Worm (Caenorhabditis elegans): ENCODE measurements around the gene fkh-9.
A peak's percentile ranks its signal among the peaks of the same experiment; 100 is the strongest.

fkh-9 gene

DNA sequence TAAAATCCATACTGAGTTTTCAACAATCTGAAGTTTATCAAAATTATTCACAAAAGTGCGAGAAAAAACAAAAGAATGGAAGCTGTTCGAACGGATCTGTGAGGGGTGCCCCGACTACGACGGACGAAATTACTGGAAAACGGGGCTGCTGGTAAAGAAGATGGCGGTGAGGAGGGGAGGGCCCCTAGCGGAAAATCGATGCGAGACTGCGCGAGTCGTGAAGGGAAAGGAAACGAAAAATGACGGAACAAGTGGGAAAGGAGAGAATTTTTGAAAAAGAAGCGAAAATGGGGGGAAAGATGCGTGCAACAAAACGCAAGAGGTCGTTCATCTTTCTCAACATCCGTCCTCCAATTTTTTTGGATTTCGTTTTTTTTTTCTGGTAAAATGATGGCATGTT is 24.0 kb downstream of the fkh-9 start:
- TF ChIP-seq nhr-77 (tag; optimal IDR thresholded peaks at IDR 0.05) (no peak), snpc-4 (tag; optimal IDR thresholded peaks at IDR 0.05) (no peak), mab-5 (tag; optimal IDR thresholded peaks at IDR 0.05) (peak; percentile 19), nhr-129 (tag; optimal IDR thresholded peaks at IDR 0.05) (peak; percentile 7), C34F6.9 (tag; optimal IDR thresholded peaks at IDR 0.05) (peak; percentile 25), ztf-1 (GFP tag; conservative IDR thresholded peaks at IDR 0.05) (no peak), gmeb-1 (tag; optimal IDR thresholded peaks at IDR 0.05) (no peak), dmd-4 (tag; optimal IDR thresholded peaks at IDR 0.05) (no peak), blmp-1 (tag; optimal IDR thresholded peaks at IDR 0.05; ENCODE audit: insufficient read depth) (no peak), unc-55 (GFP tag; optimal IDR thresholded peaks at IDR 0.05) (peak; percentile 31), lin-13 (GFP tag; optimal IDR thresholded peaks at IDR 0.05) (no peak)

DNA sequence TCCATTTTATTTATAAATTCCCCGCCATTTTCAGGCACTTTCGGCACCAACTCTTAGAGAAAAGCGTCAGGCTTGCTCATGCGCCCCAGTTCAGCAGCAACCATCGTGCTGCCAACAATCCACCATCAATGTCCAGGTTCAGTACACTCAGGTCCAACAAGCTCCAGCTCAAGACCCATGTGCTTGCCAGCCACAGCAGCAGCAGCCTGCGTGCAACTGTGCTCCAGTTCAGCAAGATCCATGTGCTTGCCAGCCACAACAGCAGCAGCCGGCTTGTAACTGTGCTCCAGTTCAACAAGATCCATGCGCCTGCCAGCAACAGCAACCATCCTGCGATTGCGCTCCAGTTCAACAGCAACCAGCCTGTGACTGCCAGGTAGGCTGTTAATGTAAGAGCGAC is 28.5 kb downstream of the fkh-9 start:
- TF ChIP-seq F13H6.1 (tag; optimal IDR thresholded peaks at IDR 0.05) (no peak), C34F6.9 (tag; optimal IDR thresholded peaks at IDR 0.05) (no peak), nhr-21 (tag; optimal IDR thresholded peaks at IDR 0.05) (no peak), nhr-237 (tag; optimal IDR thresholded peaks at IDR 0.05) (no peak), nhr-10 (tag; optimal IDR thresholded peaks at IDR 0.05) (no peak), unc-62 (GFP tag; optimal IDR thresholded peaks at IDR 0.05) (no peak), nhr-23 (tag; optimal IDR thresholded peaks at IDR 0.05) (no peak)

DNA sequence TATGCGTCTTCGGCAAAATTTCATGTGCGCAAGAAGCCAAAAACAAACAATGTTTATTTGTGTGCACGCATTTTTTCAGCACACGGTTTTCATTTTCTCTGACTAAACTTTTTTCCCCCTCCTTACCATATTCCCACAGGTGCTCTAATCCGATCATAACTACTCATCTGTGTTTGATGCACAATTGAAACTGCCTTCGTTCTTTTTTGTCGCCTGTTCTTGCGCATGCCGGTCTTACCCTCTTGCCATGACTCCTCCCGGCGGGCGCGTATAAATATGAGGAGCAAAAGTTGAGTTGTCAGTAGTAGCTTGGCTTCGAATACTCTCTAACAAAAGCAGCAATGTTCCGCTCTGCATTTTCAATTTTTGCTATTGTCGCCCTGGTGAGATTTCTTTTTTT is 28.9 kb downstream of the fkh-9 start, which contains the start of gene abu-10:
TSS of gene abu-10 (plus strand) at position 301 of the 400 bp plus-strand sequence.
- TF ChIP-seq unc-55 (GFP tag; optimal IDR thresholded peaks at IDR 0.05) (no peak), lin-13 (GFP tag; optimal IDR thresholded peaks at IDR 0.05) (no peak), crh-2 (tag; optimal IDR thresholded peaks at IDR 0.05) (no peak), ceh-82 (tag; optimal IDR thresholded peaks at IDR 0.05) (no peak), snpc-4 (tag; optimal IDR thresholded peaks at IDR 0.05) (no peak), unc-39 (tag; optimal IDR thresholded peaks at IDR 0.05) (no peak), mab-5 (tag; optimal IDR thresholded peaks at IDR 0.05) (no peak), nhr-6 (tag; optimal IDR thresholded peaks at IDR 0.05) (no peak), elt-1 (tag; optimal IDR thresholded peaks at IDR 0.05) (no peak), mdl-1 (tag; optimal IDR thresholded peaks at IDR 0.05) (no peak), alr-1 (tag; optimal IDR thresholded peaks at IDR 0.05) (no peak), dmd-4 (tag; optimal IDR thresholded peaks at IDR 0.05) (no peak), ztf-1 (GFP tag; conservative IDR thresholded peaks at IDR 0.05) (no peak), egl-27 (tag; optimal IDR thresholded peaks at IDR 0.05) (no peak), nhr-11 (tag; optimal IDR thresholded peaks at IDR 0.05) (no peak), R02D3.7 (tag; optimal IDR thresholded peaks at IDR 0.05) (no peak), fos-1 (tag; optimal IDR thresholded peaks at IDR 0.05) (no peak), F13H6.1 (tag; optimal IDR thresholded peaks at IDR 0.05) (no peak), skn-1 (tag; optimal IDR thresholded peaks at IDR 0.05) (no peak)

DNA sequence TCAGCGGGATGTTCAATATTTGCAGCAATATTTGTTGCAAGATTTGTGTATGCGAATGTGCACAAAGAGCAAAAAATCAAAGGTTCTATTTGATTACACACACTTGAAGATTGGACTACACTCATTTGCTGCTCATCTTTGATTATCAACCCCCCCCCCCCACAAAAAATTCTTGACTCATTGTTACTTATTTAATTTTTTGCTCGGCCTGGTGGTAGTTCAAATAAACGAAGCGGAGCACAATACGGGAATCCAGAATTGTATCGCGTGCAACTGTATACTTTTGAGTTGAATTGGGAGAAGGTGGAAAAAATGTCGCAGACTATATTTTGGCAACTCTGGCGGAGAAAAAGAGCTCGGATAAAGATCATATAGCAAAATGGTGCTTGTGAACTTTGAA is 31.1 kb downstream of the fkh-9 start, which contains the start of gene F35A5.5:
TSS of gene F35A5.5 (minus strand) at position 101 of the 400 bp plus-strand sequence.
- no peak for TF ChIP-seq ceh-16 (tag; optimal IDR thresholded peaks at IDR 0.05)
- TF ChIP-seq nhr-11 (tag; optimal IDR thresholded peaks at IDR 0.05), result no peak
- no peak for TF ChIP-seq sem-4 (tag; optimal IDR thresholded peaks at IDR 0.05)
- no peak for TF ChIP-seq unc-39 (tag; optimal IDR thresholded peaks at IDR 0.05)
- no peak for TF ChIP-seq unc-62 (GFP tag; optimal IDR thresholded peaks at IDR 0.05)
- no peak for TF ChIP-seq lin-13 (GFP tag; optimal IDR thresholded peaks at IDR 0.05)
- TF ChIP-seq nhr-12 (tag; optimal IDR thresholded peaks at IDR 0.05), result no peak
- no peak for TF ChIP-seq mdl-1 (tag; optimal IDR thresholded peaks at IDR 0.05)
- TF ChIP-seq elt-3 (tag; optimal IDR thresholded peaks at IDR 0.05), result no peak
- TF ChIP-seq lin-11 (tag; optimal IDR thresholded peaks at IDR 0.05), result no peak
- no peak for TF ChIP-seq nhr-129 (tag; optimal IDR thresholded peaks at IDR 0.05)
- TF ChIP-seq skn-1 (tag; optimal IDR thresholded peaks at IDR 0.05), result no peak
- no peak for TF ChIP-seq sma-9 (GFP tag; optimal IDR thresholded peaks at IDR 0.05)
- TF ChIP-seq sma-9 (tag; optimal IDR thresholded peaks at IDR 0.05), result no peak
- no peak for TF ChIP-seq ama-1 (optimal IDR thresholded peaks at IDR 0.05)
- no peak for TF ChIP-seq unc-55 (GFP tag; optimal IDR thresholded peaks at IDR 0.05)
- TF ChIP-seq aly-2 (tag; optimal IDR thresholded peaks at IDR 0.05), result no peak
- TF ChIP-seq peb-1 (tag; optimal IDR thresholded peaks at IDR 0.05), result no peak
- TF ChIP-seq ZK546.5 (tag; optimal IDR thresholded peaks at IDR 0.05), result no peak
